Fruit fly (Drosophila melanogaster) whole organism, pupa: Measurements from ENCODE around the gene CG7778.

ENCODE experiments used
- CG10348 ChIP-seq: fragments of 200-800 bp; sonication (Bioruptor generic); IDR thresholded peaks from 2 replicates; pipeline ENCODE4 v1.3.6; 2022; ENCODE audit warnings: missing biosample characterization, missing genetic modification characterization
- CG13204 ChIP-seq: fragments of 200-800 bp; sonication (Bioruptor generic); optimal IDR thresholded peaks from 2 replicates; lab custom pipeline; 2018; ENCODE audit warnings: missing biosample characterization, mild to moderate bottlenecking, missing genetic modification characterization, moderate library complexity
- CG14655 ChIP-seq: fragments of 200-800 bp; sonication (Bioruptor generic); optimal IDR thresholded peaks from 3 replicates; lab custom pipeline; 2017; ENCODE audit warnings: mild to moderate bottlenecking, missing biosample characterization, missing genetic modification reagents, missing genetic modification characterization
- CG15710 ChIP-seq: fragments of 200-800 bp; sonication (Bioruptor generic); optimal IDR thresholded peaks from 2 replicates; lab custom pipeline; 2018; ENCODE audit warnings: missing biosample characterization, mild to moderate bottlenecking, missing genetic modification characterization, moderate library complexity
- CG32121 ChIP-seq: fragments of 200-800 bp; sonication (Bioruptor generic); IDR thresholded peaks from 2 replicates; pipeline ENCODE4 v1.3.6; 2022; ENCODE audit warnings: missing biosample characterization, missing genetic modification characterization
- CG9948 ChIP-seq: fragments of 200-800 bp; sonication (Bioruptor generic); optimal IDR thresholded peaks from 2 replicates; lab custom pipeline; 2018; ENCODE audit warnings: missing biosample characterization, mild to moderate bottlenecking, missing genetic modification characterization, moderate library complexity
- D1 ChIP-seq: fragments of 200-800 bp; sonication (Bioruptor generic); optimal IDR thresholded peaks from 2 replicates; lab custom pipeline; 2018; ENCODE audit warnings: missing biosample characterization, mild to moderate bottlenecking, missing genetic modification characterization, moderate library complexity
- EcR ChIP-seq: fragments of 200-800 bp; sonication (Bioruptor generic); optimal IDR thresholded peaks from 3 replicates; lab custom pipeline; 2019; ENCODE audit warnings: missing biosample characterization, missing genetic modification characterization, mild to moderate bottlenecking, moderate library complexity, missing genetic modification reagents
- Pif1A ChIP-seq: fragments of 200-800 bp; sonication (Bioruptor generic); optimal IDR thresholded peaks from 3 replicates; lab custom pipeline; 2016; ENCODE audit warnings: missing biosample characterization, missing genetic modification characterization
- rn ChIP-seq: fragments of 200-800 bp; sonication (Bioruptor generic); IDR thresholded peaks from 2 replicates; pipeline ENCODE4 v1.3.6; 2022; ENCODE audit warnings: missing biosample characterization, missing genetic modification characterization

dm6 chr2L:8342395-8342794 lies 4.0 kb upstream of the CG7778 start, which contains the start of gene CG14273:
- TF ChIP-seq rn (GFP tag; lab: Robert Waterston, UW) (no peak), D1 (tag; lab: Kevin White, UChicago) (no peak), CG10348 (GFP tag; lab: Robert Waterston, UW) (no peak), CG15710 (tag; lab: Kevin White, UChicago) (no peak), CG14655 (GFP tag; lab: Kevin White, UChicago) (no peak), CG32121 (GFP tag; lab: Robert Waterston, UW) (no peak), CG9948 (no peak), Pif1A (GFP tag; lab: Kevin White, UChicago) (no peak), EcR (no peak), CG13204 (GFP tag; lab: Kevin White, UChicago) (no peak)
